Fruit fly (Drosophila melanogaster): ENCODE results near the gene CG2004.

CG2004 gene

DNA sequence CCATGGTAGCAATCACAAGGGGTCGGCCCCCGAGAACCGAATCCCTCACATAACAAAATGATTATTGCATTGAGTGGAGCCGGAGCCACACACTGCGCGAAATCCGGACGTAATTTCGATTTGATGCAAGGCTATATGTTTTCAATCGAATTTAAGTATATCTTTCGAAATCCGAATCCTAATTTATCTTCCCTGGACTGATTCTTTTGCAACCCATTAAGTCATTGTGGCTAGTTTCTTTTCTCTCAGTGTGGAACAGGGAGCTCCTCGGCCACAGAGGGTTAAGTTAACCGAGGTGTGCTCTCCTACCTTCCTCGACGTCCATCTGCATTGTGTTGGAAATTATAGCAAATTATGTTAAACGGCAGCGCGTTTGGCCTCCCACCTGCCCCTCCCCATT, 47.5 kb upstream of the CG2004 start (continued):
- TF ChIP-seq oc (tag; optimal IDR thresholded peaks at IDR 0.05) (no peak), gt (GFP tag; IDR thresholded peaks at IDR 0.05) (no peak), CG1529 (GFP tag; optimal IDR thresholded peaks at IDR 0.05) (no peak), pb (GFP tag; optimal IDR thresholded peaks at IDR 0.05) (no peak), dysf (GFP tag; IDR thresholded peaks at IDR 0.05) (peak; percentile 41; the same call in 1 of the 3 replicates), CG1024 (GFP tag; IDR thresholded peaks at IDR 0.05) (0 out of 2 replicates have a peak, but pooled peaks have one; percentile 3), sqz (GFP tag; optimal IDR thresholded peaks at IDR 0.05) (no peak), ash1 (GFP tag; optimal IDR thresholded peaks at IDR 0.05) (no peak), nom (GFP tag; optimal IDR thresholded peaks at IDR 0.05) (no peak), Ets65A (GFP tag) (peak; percentile 79), zfh2 (GFP tag; optimal IDR thresholded peaks at IDR 0.05) (no peak), Mad (GFP tag; optimal IDR thresholded peaks at IDR 0.05) (no peak), CG10543 (GFP tag; optimal IDR thresholded peaks at IDR 0.05) (no peak), ind (GFP tag; optimal IDR thresholded peaks at IDR 0.05) (no peak), Mes4 (GFP tag; optimal IDR thresholded peaks at IDR 0.05) (no peak), CG42726 (GFP tag; IDR thresholded peaks at IDR 0.05; ENCODE audit: partially characterized antibody) (no peak), CG8388 (GFP tag; optimal IDR thresholded peaks at IDR 0.05) (no peak), dmrt11E (tag; optimal IDR thresholded peaks at IDR 0.05) (peak; percentile 12), CG11456 (GFP tag; IDR thresholded peaks at IDR 0.05) (no peak), Vsx1 (GFP tag; optimal IDR thresholded peaks at IDR 0.05) (no peak), CG7357 (GFP tag; IDR thresholded peaks at IDR 0.05) (0 out of 3 replicates have a peak, but pooled peaks have one; percentile 8), chif (GFP tag; optimal IDR thresholded peaks at IDR 0.05) (peak in 1 of 2 experiments; percentile 17), CG11723 (GFP tag; optimal IDR thresholded peaks at IDR 0.05) (no peak), Awh (GFP tag; IDR thresholded peaks at IDR 0.05) (no peak), CG7839 (tag; optimal IDR thresholded peaks at IDR 0.05) (no peak), Chrac-16 (GFP tag; optimal IDR thresholded peaks at IDR 0.05) (no peak), cad (GFP tag; optimal IDR thresholded peaks at IDR 0.05) (no peak), tio (GFP tag; optimal IDR thresholded peaks at IDR 0.05) (no peak), en (GFP tag; optimal IDR thresholded peaks at IDR 0.05) (no peak), CG17328 (GFP tag; IDR thresholded peaks at IDR 0.05) (0 out of 2 replicates have a peak, but pooled peaks have one; percentile 13), CG2712 (tag; optimal IDR thresholded peaks at IDR 0.05) (peak; percentile 11), az2 (GFP tag; optimal IDR thresholded peaks at IDR 0.05) (no peak), CG14710 (tag; optimal IDR thresholded peaks at IDR 0.05) (no peak), usp (GFP tag; optimal IDR thresholded peaks at IDR 0.05) (no peak), CG10147 (GFP tag; optimal IDR thresholded peaks at IDR 0.05) (no peak), slbo (GFP tag; IDR thresholded peaks at IDR 0.05) (peak; percentile 17; the same call in 1 of the 2 replicates), zfh1 (GFP tag; IDR thresholded peaks at IDR 0.05) (0 out of 3 replicates have a peak, but pooled peaks have one; percentile 29), GATAe (GFP tag; conservative IDR thresholded peaks at IDR 0.05) (no peak), CG6254 (GFP tag; optimal IDR thresholded peaks at IDR 0.05) (no peak), Xrp1 (GFP tag; IDR thresholded peaks at IDR 0.05) (peak; percentile 24; the same call in 1 of the 2 replicates), Dip2 (GFP tag; IDR thresholded peaks at IDR 0.05) (no peak), ase (GFP tag; IDR thresholded peaks at IDR 0.05) (no peak), CG7372 (GFP tag; IDR thresholded peaks at IDR 0.05) (no peak), CG4328 (GFP tag; optimal IDR thresholded peaks at IDR 0.05) (no peak), org-1 (GFP tag; optimal IDR thresholded peaks at IDR 0.05) (no peak), CG6813 (GFP tag; optimal IDR thresholded peaks at IDR 0.05) (no peak), CG3847 (GFP tag; IDR thresholded peaks at IDR 0.05) (no peak), klu (GFP tag; IDR thresholded peaks at IDR 0.05) (no peak), CG11504 (tag; optimal IDR thresholded peaks at IDR 0.05) (no peak), ATbp (GFP tag; optimal IDR thresholded peaks at IDR 0.05) (no peak), CG13287 (GFP tag; IDR thresholded peaks at IDR 0.05; ENCODE audit: partially characterized antibody) (no peak)

Data from whole organism, embryonic.